Fruit fly (Drosophila melanogaster) whole organism, adult: Measurements from ENCODE around the gene PIG-P.

Source experiments
- CG5204 ChIP-seq: fragments of 200-800 bp; sonication (Bioruptor generic); optimal IDR thresholded peaks from 2 replicates; lab custom pipeline; 2016; ENCODE audit warnings: missing biosample characterization, missing genetic modification characterization
- ovo ChIP-seq: fragments of 200-800 bp; sonication (Bioruptor generic); optimal IDR thresholded peaks from 2 replicates; lab custom pipeline; 2016; ENCODE audit warnings: missing biosample characterization, missing genetic modification characterization

DNA sequence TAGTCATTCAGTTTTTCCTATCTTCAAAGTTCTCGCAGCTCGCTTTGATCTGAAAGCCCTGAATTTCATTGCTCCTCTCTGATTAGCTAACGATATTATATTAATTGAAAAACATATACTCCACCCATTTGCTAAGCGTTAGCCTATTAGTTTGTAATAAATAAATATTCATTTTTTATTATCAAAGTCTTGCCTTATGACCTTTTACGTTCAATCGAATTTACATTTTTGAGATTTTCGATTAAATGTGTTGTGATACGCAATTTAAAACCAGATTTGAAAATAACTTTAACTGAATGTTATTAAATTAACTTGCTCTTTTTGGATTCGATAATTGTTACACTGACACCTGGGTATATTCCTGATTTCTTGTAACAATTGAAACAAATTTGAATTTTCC, 4.9 kb upstream of the PIG-P start, which contains the start of gene CG14551:
- no peak for TF ChIP-seq CG5204 (GFP tag; lab: Kevin White, UChicago)
- TF ChIP-seq ovo, result no peak
